Worm (Caenorhabditis elegans) whole organism, L4 larva: ENCODE results near the gene Y27F2A.8.

ENCODE experiments used
- aha-1 ChIP-seq: fragments of 150-350 bp; peaks from one replicate; lab custom pipeline; 2014; ENCODE audit warnings: missing biosample characterization, missing genetic modification characterization
- ama-1 ChIP-seq: fragments of 150-350 bp; optimal IDR thresholded peaks from 2 replicates; lab custom pipeline; 2014; ENCODE audit warnings: inconsistent platforms, mixed read lengths
- ceh-82 ChIP-seq: sonication (generic microtip); optimal IDR thresholded peaks from 2 replicates; lab custom pipeline; 2017; ENCODE audit warnings: missing biosample characterization, missing genetic modification characterization
- lsy-2 ChIP-seq, 2 experiments: fragments of 150-350 bp in 1 of 2; sonication (generic microtip) in 1 of 2; optimal IDR thresholded peaks; 2 replicates each; lab custom pipeline; 2014 to 2017; ENCODE audit warnings: missing biosample characterization in 2 of 2, missing genetic modification characterization in 2 of 2
- nhr-25 ChIP-seq: sonication (generic microtip); optimal IDR thresholded peaks from 2 replicates; lab custom pipeline; 2017; ENCODE audit warnings: missing genetic modification characterization, mild to moderate bottlenecking, missing compliant biosample characterization, antibody characterized with exemption, moderate library complexity, borderline replicate concordance; ENCODE audit not compliant: insufficient read depth
- zag-1 ChIP-seq: fragments of 150-350 bp; optimal IDR thresholded peaks from 2 replicates; lab custom pipeline; 2014; ENCODE audit warnings: missing biosample characterization, missing genetic modification characterization

DNA sequence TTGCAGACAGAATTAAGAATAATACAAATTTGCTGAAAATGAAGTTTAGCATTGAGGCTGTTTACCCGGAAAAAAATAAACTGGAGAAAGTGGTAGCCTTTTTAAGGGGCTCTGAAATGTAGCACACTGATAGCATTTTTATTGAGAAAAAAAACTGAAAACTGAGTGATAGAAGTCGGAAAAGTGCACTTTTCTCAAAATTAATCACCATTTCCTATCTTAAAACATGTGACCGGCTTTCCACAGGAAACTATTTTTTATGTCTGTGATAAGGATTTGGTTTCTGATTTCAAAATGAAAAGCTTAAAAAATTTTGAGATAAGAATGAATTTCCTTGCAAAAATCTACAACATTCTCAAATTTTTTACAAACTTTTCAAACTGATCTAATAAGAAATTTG is 37.1 kb downstream of the Y27F2A.8 start, which contains the start of gene ZC239.22:
- TF ChIP-seq aha-1 (tag; lab: Kevin White, UChicago): peak; percentile 21
- TF ChIP-seq ceh-82 (tag; lab: Kevin White, UChicago): no peak
- TF ChIP-seq nhr-25 (tag; lab: Kevin White, UChicago): no peak
- no peak for TF ChIP-seq ama-1 (lab: Kevin White, UChicago)
- TF ChIP-seq lsy-2 (tag; optimal IDR thresholded peaks at IDR 0.05; lab: Kevin White, UChicago): no peak
- TF ChIP-seq zag-1 (tag; lab: Kevin White, UChicago): no peak
